Worm (Caenorhabditis elegans) whole organism, L3 larva: ENCODE results near the gene C14C6.6.

Source experiments
- R02D3.7 ChIP-seq: fragments of 150-350 bp; optimal IDR thresholded peaks from 2 replicates; lab custom pipeline; 2014; ENCODE audit warnings: missing biosample characterization, missing genetic modification characterization
- aly-2 ChIP-seq: fragments of 150-350 bp; optimal IDR thresholded peaks from 2 replicates; lab custom pipeline; 2014; ENCODE audit warnings: missing biosample characterization, missing genetic modification characterization
- ceh-16 ChIP-seq: sonication (generic microtip); optimal IDR thresholded peaks from 2 replicates; lab custom pipeline; 2017; ENCODE audit warnings: missing biosample characterization, missing genetic modification characterization
- ceh-82 ChIP-seq: fragments of 150-350 bp; optimal IDR thresholded peaks from 2 replicates; lab custom pipeline; 2014; ENCODE audit warnings: missing biosample characterization, missing genetic modification characterization
- daf-12 ChIP-seq: fragments of 150-350 bp; optimal IDR thresholded peaks from 2 replicates; lab custom pipeline; 2014; ENCODE audit warnings: missing biosample characterization, missing genetic modification reagents, missing genetic modification characterization
- egl-27 ChIP-seq: sonication (generic microtip); optimal IDR thresholded peaks from 4 replicates; lab custom pipeline; 2017; ENCODE audit warnings: missing biosample characterization, missing genetic modification reagents, missing genetic modification characterization
- egl-5 ChIP-seq: fragments of 150-350 bp; optimal IDR thresholded peaks from 2 replicates; lab custom pipeline; 2017; ENCODE audit warnings: missing biosample characterization, missing genetic modification reagents, missing genetic modification characterization, inconsistent platforms
- elt-1 ChIP-seq: fragments of 150-350 bp; optimal IDR thresholded peaks from 2 replicates; lab custom pipeline; 2014; ENCODE audit warnings: missing biosample characterization, missing genetic modification characterization
- elt-2 ChIP-seq: sonication (generic microtip); optimal IDR thresholded peaks from 2 replicates; lab custom pipeline; 2016; ENCODE audit warnings: missing genetic modification reagents, mild to moderate bottlenecking, missing genetic modification characterization, missing compliant biosample characterization
- elt-3 ChIP-seq, 3 experiments: fragments of 150-350 bp in 1 of 3; sonication (generic microtip) in 2 of 3; optimal IDR thresholded peaks; 2 replicates in 2 of 3; 4 replicates in 1 of 3; lab custom pipeline; 2014 to 2017; ENCODE audit warnings: missing biosample characterization in 3 of 3, missing genetic modification characterization in 3 of 3
- fkh-10 ChIP-seq: sonication (generic microtip); optimal IDR thresholded peaks from 2 replicates; lab custom pipeline; 2017; ENCODE audit warnings: missing biosample characterization, missing genetic modification reagents, missing genetic modification characterization
- fkh-2 ChIP-seq: fragments of 150-350 bp; optimal IDR thresholded peaks from 2 replicates; lab custom pipeline; 2014; ENCODE audit warnings: missing biosample characterization, missing genetic modification reagents, missing genetic modification characterization
- fos-1 ChIP-seq: fragments of 150-350 bp; optimal IDR thresholded peaks from 2 replicates; lab custom pipeline; 2014; ENCODE audit warnings: missing biosample characterization, missing genetic modification characterization
- hmg-11 ChIP-seq: sonication (generic microtip); optimal IDR thresholded peaks from 2 replicates; lab custom pipeline; 2016; ENCODE audit warnings: missing genetic modification characterization, missing compliant biosample characterization
- jun-1 ChIP-seq: fragments of 150-350 bp; optimal IDR thresholded peaks from 2 replicates; lab custom pipeline; 2014; ENCODE audit warnings: missing biosample characterization, missing genetic modification reagents, missing genetic modification characterization
- lin-15B ChIP-seq: fragments of 150-350 bp; optimal IDR thresholded peaks from 2 replicates; lab custom pipeline; 2014; ENCODE audit warnings: missing biosample characterization, missing genetic modification characterization
- lin-39 ChIP-seq: fragments of 150-350 bp; optimal IDR thresholded peaks from 2 replicates; lab custom pipeline; 2018; ENCODE audit warnings: missing biosample characterization, missing genetic modification reagents, missing genetic modification characterization
- mdl-1 ChIP-seq: fragments of 150-350 bp; optimal IDR thresholded peaks from 2 replicates; lab custom pipeline; 2014; ENCODE audit warnings: missing biosample characterization, missing genetic modification characterization
- mml-1 ChIP-seq: fragments of 150-350 bp; sonication (generic microtip); optimal IDR thresholded peaks from 3 replicates; lab custom pipeline; 2014; ENCODE audit warnings: missing biosample characterization, missing genetic modification characterization
- nfya-1 ChIP-seq: sonication (generic microtip); optimal IDR thresholded peaks from 2 replicates; lab custom pipeline; 2017; ENCODE audit warnings: missing genetic modification characterization, mild to moderate bottlenecking, missing compliant biosample characterization, antibody characterized with exemption, moderate library complexity; ENCODE audit not compliant: insufficient read depth
- nhr-11 ChIP-seq: fragments of 150-350 bp; optimal IDR thresholded peaks from 2 replicates; lab custom pipeline; 2014; ENCODE audit warnings: missing biosample characterization, missing genetic modification characterization
- nhr-12 ChIP-seq: fragments of 150-350 bp; optimal IDR thresholded peaks from 2 replicates; lab custom pipeline; 2014; ENCODE audit warnings: missing biosample characterization, missing genetic modification characterization
- nhr-23 ChIP-seq: fragments of 150-350 bp; optimal IDR thresholded peaks from 2 replicates; lab custom pipeline; 2014; ENCODE audit warnings: missing biosample characterization, missing genetic modification reagents, missing genetic modification characterization
- nhr-237 ChIP-seq: fragments of 150-350 bp; optimal IDR thresholded peaks from 2 replicates; lab custom pipeline; 2014; ENCODE audit warnings: missing biosample characterization, missing genetic modification characterization
- nhr-25 ChIP-seq: sonication (generic microtip); optimal IDR thresholded peaks from 2 replicates; lab custom pipeline; 2017; ENCODE audit warnings: missing biosample characterization, missing genetic modification characterization
- nhr-67 ChIP-seq: fragments of 150-350 bp; optimal IDR thresholded peaks from 2 replicates; lab custom pipeline; 2014; ENCODE audit warnings: missing biosample characterization, missing genetic modification characterization
- nhr-76 ChIP-seq: fragments of 150-350 bp; sonication (generic microtip); optimal IDR thresholded peaks from 5 replicates; lab custom pipeline; 2014; ENCODE audit warnings: missing biosample characterization, missing genetic modification characterization
- nhr-77 ChIP-seq: fragments of 150-350 bp; optimal IDR thresholded peaks from 2 replicates; lab custom pipeline; 2014; ENCODE audit warnings: missing biosample characterization, missing genetic modification characterization
- pha-4 ChIP-seq: fragments of 150-350 bp; optimal IDR thresholded peaks from 2 replicates; lab custom pipeline; 2014; ENCODE audit warnings: missing biosample characterization, missing genetic modification reagents, missing genetic modification characterization
- pqm-1 ChIP-seq: fragments of 150-350 bp; optimal IDR thresholded peaks from 2 replicates; lab custom pipeline; 2017; ENCODE audit warnings: missing biosample characterization, missing genetic modification characterization, inconsistent platforms
- sea-2 ChIP-seq: fragments of 150-350 bp; sonication (generic microtip); optimal IDR thresholded peaks from 4 replicates; lab custom pipeline; 2014; ENCODE audit warnings: missing biosample characterization, missing genetic modification reagents, missing genetic modification characterization
- skn-1 ChIP-seq: fragments of 150-350 bp; optimal IDR thresholded peaks from 2 replicates; lab custom pipeline; 2014; ENCODE audit warnings: missing biosample characterization, missing genetic modification characterization
- unc-39 ChIP-seq: sonication (generic microtip); optimal IDR thresholded peaks from 4 replicates; lab custom pipeline; 2017; ENCODE audit warnings: missing biosample characterization, missing genetic modification characterization
- zag-1 ChIP-seq: fragments of 150-350 bp; optimal IDR thresholded peaks from 2 replicates; lab custom pipeline; 2014; ENCODE audit warnings: missing biosample characterization, missing genetic modification characterization
- ztf-11 ChIP-seq: fragments of 150-350 bp; optimal IDR thresholded peaks from 2 replicates; lab custom pipeline; 2014; ENCODE audit warnings: missing biosample characterization, missing genetic modification characterization
- ztf-4 ChIP-seq: fragments of 150-350 bp; optimal IDR thresholded peaks from 2 replicates; lab custom pipeline; 2014; ENCODE audit warnings: missing biosample characterization, missing genetic modification characterization

The C14C6.6 gene

ce11 chrV:568105-568504, 20.2 kb upstream of the C14C6.6 start, which contains the start of gene sri-72:
TSS of gene sri-72 (minus strand) at chrV:568205.
- no peak for TF ChIP-seq fos-1 (tag; lab: Kevin White, UChicago)
- TF ChIP-seq, all 47 proteins: peak for 0

- no peak for TF ChIP-seq elt-3 (tag; optimal IDR thresholded peaks at IDR 0.05; lab: Kevin White, UChicago)
- no peak for TF ChIP-seq ceh-82 (tag; lab: Kevin White, UChicago)
- no peak for TF ChIP-seq zag-1 (tag; lab: Kevin White, UChicago)
- TF ChIP-seq ztf-4 (tag; lab: Kevin White, UChicago), result no peak
- no peak for TF ChIP-seq pha-4 (tag; lab: Kevin White, UChicago)
- no peak for TF ChIP-seq skn-1 (tag; lab: Kevin White, UChicago)
- no peak for TF ChIP-seq mml-1 (tag; lab: Kevin White, UChicago)
- no peak for TF ChIP-seq ceh-16 (tag; lab: Kevin White, UChicago)
- TF ChIP-seq elt-1 (tag; lab: Kevin White, UChicago), result no peak
- no peak for TF ChIP-seq daf-12
- TF ChIP-seq egl-5 (tag; lab: Kevin White, UChicago), result no peak
- TF ChIP-seq lin-15B (tag; lab: Kevin White, UChicago), result no peak
- no peak for TF ChIP-seq hmg-11 (tag; lab: Kevin White, UChicago)
- TF ChIP-seq nhr-25 (tag; lab: Kevin White, UChicago), result no peak
- no peak for TF ChIP-seq fkh-2
- TF ChIP-seq R02D3.7 (tag; lab: Kevin White, UChicago), result no peak
- TF ChIP-seq, all 47 proteins: peak for 0
These were observed 18.1 kb upstream of the C14C6.6 start, which contains the start of gene sri-73 for ce11 chrV:565984-566383. TSS of gene sri-73 (minus strand) at chrV:566084.

ce11 chrV:562834-563233, 15.0 kb upstream of the C14C6.6 start, which contains the start of gene C14C6.2:
TSS of gene C14C6.2 (plus strand) at chrV:563134.
- no peak for TF ChIP-seq hmg-11 (tag; lab: Kevin White, UChicago)
- TF ChIP-seq ztf-11 (tag; lab: Kevin White, UChicago), result no peak
- peak; percentile 9 for TF ChIP-seq elt-2 (tag; lab: Kevin White, UChicago)

ce11 chrV:559940-560339, 12.1 kb upstream of the C14C6.6 start, which contains the start of gene srx-7:
TSS of gene srx-7 (plus strand) at chrV:560195.
- no peak for TF ChIP-seq nhr-67 (tag; lab: Kevin White, UChicago)
- TF ChIP-seq fkh-10 (GFP tag; lab: Kevin White, UChicago), result no peak
- no peak for TF ChIP-seq nhr-11 (tag; lab: Kevin White, UChicago)
- no peak for TF ChIP-seq nhr-77 (tag; lab: Kevin White, UChicago)
- no peak for TF ChIP-seq aly-2 (tag; lab: Kevin White, UChicago)
- no peak for TF ChIP-seq daf-12
- no peak for TF ChIP-seq unc-39 (tag; lab: Kevin White, UChicago)
- TF ChIP-seq, all 47 proteins: peak for 0

- TF ChIP-seq ceh-16 (tag; lab: Kevin White, UChicago), result no peak
- TF ChIP-seq lin-39 (tag; lab: Kevin White, UChicago), result no peak
- TF ChIP-seq hmg-11 (tag; lab: Kevin White, UChicago), result no peak
- no peak for TF ChIP-seq egl-27 (tag; lab: Kevin White, UChicago)
- TF ChIP-seq nhr-12 (tag; lab: Kevin White, UChicago), result no peak
- no peak for TF ChIP-seq nhr-77 (tag; lab: Kevin White, UChicago)
- no peak for TF ChIP-seq nhr-23 (tag; lab: Kevin White, UChicago)
- TF ChIP-seq elt-3 (tag; optimal IDR thresholded peaks at IDR 0.05; lab: Kevin White, UChicago), result no peak
- no peak for TF ChIP-seq nhr-11 (tag; lab: Kevin White, UChicago)
- no peak for TF ChIP-seq sea-2 (GFP tag; lab: Kevin White, UChicago)
- TF ChIP-seq jun-1, result no peak
- no peak for TF ChIP-seq aly-2 (tag; lab: Kevin White, UChicago)
- no peak for TF ChIP-seq fkh-10 (GFP tag; lab: Kevin White, UChicago)
- TF ChIP-seq pqm-1, result no peak
These were observed 8.2 kb upstream of the C14C6.6 start, which contains the start of gene srx-8 for ce11 chrV:556055-556454. TSS of gene srx-8 (minus strand) at chrV:556155.

ce11 chrV:553067-553466, 5.2 kb upstream of the C14C6.6 start, which contains the start of gene C14C6.8:
TSS of gene C14C6.8 (minus strand) at chrV:553167.
- TF ChIP-seq nhr-12 (tag; lab: Kevin White, UChicago) (no peak), nfya-1 (no peak), egl-27 (tag; lab: Kevin White, UChicago) (no peak), zag-1 (tag; lab: Kevin White, UChicago) (no peak), nhr-25 (tag; lab: Kevin White, UChicago) (no peak), fkh-10 (GFP tag; lab: Kevin White, UChicago) (no peak), R02D3.7 (tag; lab: Kevin White, UChicago) (no peak), nhr-237 (tag; lab: Kevin White, UChicago) (no peak), nhr-23 (tag; lab: Kevin White, UChicago) (no peak), lin-15B (tag; lab: Kevin White, UChicago) (no peak), sea-2 (GFP tag; lab: Kevin White, UChicago) (no peak), fos-1 (tag; lab: Kevin White, UChicago) (no peak), nhr-77 (tag; lab: Kevin White, UChicago) (no peak), mdl-1 (no peak), ceh-82 (tag; lab: Kevin White, UChicago) (no peak), nhr-76 (tag; lab: Kevin White, UChicago) (no peak), skn-1 (tag; lab: Kevin White, UChicago) (no peak), elt-2 (tag; lab: Kevin White, UChicago) (no peak), pha-4 (tag; lab: Kevin White, UChicago) (no peak)
- TF ChIP-seq, all 47 proteins: peak for 0
